Fruit fly (Drosophila melanogaster) whole organism: Measurements from ENCODE around the gene Doc2.

Experiments
- CG8478 ChIP-seq: fragments of >200 bp; optimal IDR thresholded peaks from 2 replicates; lab custom pipeline; 2018; ENCODE audit warnings: inconsistent platforms
- Dll ChIP-seq: fragments of >200 bp; optimal IDR thresholded peaks from 2 replicates; lab custom pipeline; 2017
- EcR ChIP-seq, 2 experiments: fragments of >200 bp; optimal IDR thresholded peaks; 2 replicates each; lab custom pipeline; 2017; ENCODE audit warnings: missing biosample characterization in 2 of 2, missing genetic modification characterization in 2 of 2, missing genetic modification reagents in 2 of 2
- pan ChIP-seq: fragments of >200 bp; optimal IDR thresholded peaks from 2 replicates; lab custom pipeline; 2017
- psq ChIP-seq: fragments of >200 bp; optimal IDR thresholded peaks from 2 replicates; lab custom pipeline; 2017
- usp ChIP-seq: fragments of >200 bp; optimal IDR thresholded peaks from 2 replicates; lab custom pipeline; 2017; ENCODE audit warnings: missing biosample characterization, missing genetic modification characterization, mixed read lengths

Doc2 gene

DNA sequence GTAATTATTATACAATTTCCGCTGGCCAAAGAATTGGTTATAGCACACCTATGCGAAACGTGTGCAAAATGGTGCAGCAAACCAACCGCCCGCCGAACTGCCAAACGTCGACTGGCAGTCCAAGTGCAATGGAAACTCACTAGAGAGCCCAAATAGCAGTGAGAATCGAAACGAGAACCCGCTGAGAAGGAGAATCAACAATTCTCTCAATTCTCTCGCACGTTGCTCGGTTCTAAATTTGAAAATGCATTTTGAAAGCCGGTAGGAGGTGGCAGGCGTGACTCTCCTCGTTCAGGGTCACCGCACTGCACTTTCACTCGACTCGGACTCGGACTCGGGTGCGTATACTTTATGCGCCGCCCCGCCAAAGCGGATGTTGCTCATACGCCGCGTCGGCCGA is 39.3 kb downstream of the Doc2 start, which contains the start of gene CG5644:
Gene CG5644, minus strand, starts transcription at position 101 of the 400 bp plus-strand sequence.
- TF ChIP-seq pan (lab: Kevin White, UChicago), result no peak
- no peak for TF ChIP-seq Dll (lab: Kevin White, UChicago)
- TF ChIP-seq EcR (GFP tag; optimal IDR thresholded peaks at IDR 0.05; lab: Kevin White, UChicago), result no peak
- TF ChIP-seq usp, result no peak
- no peak for TF ChIP-seq CG8478
- no peak for TF ChIP-seq psq (lab: Kevin White, UChicago)

DNA sequence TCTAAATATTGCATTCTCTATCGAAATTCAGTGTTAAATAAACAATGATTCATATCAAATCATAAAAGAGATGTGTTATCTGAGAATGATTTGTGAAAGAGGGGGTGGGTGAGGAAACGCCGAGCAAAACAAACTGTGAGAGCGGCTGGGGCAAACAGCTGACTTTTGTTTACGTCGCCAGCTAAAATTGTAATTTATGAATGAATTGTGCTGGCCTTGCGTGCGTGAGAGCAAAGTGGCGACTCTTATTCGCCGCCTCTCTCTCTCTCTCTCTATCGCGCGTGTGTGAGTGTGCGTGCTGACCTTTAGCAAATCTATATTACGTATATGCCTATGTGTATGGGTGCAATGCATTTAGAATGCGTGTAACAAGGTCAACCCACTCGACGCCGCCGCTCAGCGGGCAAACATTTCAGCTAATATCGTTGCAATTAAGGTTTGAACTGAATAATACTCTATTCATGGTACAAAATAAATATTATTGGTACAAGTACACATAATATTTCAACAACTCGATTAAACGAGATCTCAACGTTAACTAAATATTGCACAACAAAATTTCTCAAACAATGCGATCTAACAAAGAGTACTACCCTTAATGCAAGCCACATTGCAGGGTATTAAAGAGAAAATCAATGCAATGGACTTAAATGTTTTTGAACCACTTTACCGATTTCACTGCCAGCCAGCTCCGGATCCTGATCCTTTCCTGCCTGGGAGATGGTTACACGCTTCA is 40.2 kb downstream of the Doc2 start:
- TF ChIP-seq EcR (GFP tag; optimal IDR thresholded peaks at IDR 0.05; lab: Kevin White, UChicago), result no peak
- TF ChIP-seq CG8478, result no peak
- no peak for TF ChIP-seq usp
- peak; percentile 54 for TF ChIP-seq Dll (lab: Kevin White, UChicago)

DNA sequence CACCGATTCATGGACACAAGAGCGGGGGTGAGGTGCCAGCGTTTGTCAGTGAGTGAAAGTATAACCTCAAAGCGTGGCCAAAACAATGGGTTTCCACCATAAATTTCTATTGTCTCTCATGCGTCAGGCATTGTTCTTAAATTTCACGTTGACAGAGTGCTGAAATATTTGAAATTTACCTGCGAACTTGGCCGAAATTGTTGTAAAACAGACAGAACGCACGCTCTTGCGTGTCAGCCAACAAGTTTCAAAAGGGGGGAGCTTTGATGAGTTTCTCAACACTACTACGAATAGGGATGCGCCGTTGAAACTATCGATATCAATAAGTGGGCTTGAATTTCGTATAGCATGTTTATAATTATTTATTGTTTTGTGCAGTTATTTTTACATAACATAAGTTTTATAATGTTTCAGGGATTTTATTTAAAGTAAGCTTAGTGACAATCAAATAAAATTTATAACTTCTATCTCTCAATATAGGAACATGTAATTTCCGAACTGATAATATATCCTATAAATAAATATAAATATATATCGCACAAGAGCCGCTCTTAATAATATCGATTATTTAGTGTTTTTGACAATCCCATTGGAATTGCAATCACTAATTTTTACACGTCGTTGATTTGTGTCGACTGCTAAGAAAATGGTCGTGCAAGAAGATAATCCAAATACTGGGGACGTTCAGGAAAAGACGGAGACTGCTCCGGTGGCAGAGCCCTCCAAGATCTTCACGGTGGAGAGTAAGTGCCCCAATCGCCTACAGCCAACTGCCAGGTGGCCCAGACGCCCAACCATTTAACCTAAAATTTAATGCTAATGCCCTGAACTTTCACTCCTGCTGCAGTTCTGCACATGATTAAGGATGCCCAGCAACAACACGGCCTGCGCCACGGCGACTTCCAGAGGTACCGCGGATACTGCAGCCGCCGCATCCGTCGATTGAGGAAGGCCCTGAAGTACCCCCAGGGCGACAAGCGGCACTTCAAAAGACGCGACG is 44.3 kb downstream of the Doc2 start, which contains the start of the genes pix and Srp68:
Gene pix, minus strand, starts transcription at position 288 of the 1,000 bp plus-strand sequence.
Gene Srp68, plus strand, starts transcription at position 569 of the 1,000 bp plus-strand sequence.
- TF ChIP-seq usp, result no peak
- no peak for TF ChIP-seq Dll (lab: Kevin White, UChicago)
- TF ChIP-seq EcR (GFP tag; optimal IDR thresholded peaks at IDR 0.05; lab: Kevin White, UChicago), result no peak
- TF ChIP-seq pan (lab: Kevin White, UChicago), result no peak
- TF ChIP-seq CG8478, result no peak
- TF ChIP-seq psq (lab: Kevin White, UChicago), result no peak

DNA sequence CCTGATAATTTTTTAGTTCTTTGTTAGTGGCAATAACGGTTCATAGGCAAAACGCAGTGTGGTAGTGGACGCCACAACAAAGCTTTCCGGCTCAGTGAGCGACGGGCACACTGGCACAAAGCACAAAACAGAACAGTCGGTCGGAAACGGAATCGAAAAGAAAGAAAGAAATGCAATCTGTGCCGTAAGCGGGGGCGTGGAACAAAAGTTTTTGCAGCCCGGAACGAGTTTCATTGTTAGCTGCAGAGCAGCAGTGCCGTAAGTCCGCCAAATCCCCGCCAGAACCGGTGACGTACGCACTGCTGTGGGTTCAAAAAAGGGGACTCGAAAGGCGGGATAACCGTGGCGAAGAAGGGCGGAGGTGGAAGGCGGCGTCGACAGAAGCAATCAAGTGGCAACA is 50.6 kb downstream of the Doc2 start, which contains the start of gene CG5026:
Gene CG5026, plus strand, starts transcription at position 92 of the 400 bp plus-strand sequence.
- TF ChIP-seq CG8478 (no peak), Dll (lab: Kevin White, UChicago) (no peak), EcR (GFP tag; optimal IDR thresholded peaks at IDR 0.05; lab: Kevin White, UChicago) (no peak), psq (lab: Kevin White, UChicago) (no peak), usp (no peak), pan (lab: Kevin White, UChicago) (no peak)

DNA sequence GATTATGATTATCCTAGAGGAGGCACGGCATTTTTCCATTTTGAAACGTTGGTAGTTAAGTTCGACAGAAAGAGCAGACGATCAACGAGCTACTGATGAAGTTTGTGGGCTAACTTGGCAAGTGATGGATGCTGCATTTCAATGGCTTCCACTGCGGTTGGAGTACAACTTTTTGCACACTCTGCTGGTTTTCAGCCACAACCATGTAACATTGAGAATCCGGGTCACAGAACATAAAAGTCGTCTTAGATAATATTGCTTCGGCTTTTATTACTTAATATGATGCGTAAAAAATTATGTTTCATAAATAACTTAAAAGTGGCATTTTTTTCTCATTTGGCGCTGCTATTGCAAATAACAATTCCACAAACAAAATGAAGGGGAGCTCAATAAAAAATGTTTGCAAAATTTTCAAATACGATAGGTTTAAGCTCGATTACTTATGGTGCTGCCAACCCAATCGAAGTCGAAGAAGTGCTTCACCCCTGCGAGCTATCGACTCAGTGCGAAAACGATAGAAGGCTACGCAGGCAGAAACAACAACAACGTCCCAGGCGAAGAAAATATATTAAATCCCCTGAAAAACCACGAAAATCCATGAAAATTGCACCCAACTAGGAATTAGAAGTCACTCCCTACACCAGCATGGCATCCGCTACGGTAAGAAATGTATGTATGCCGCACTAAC is 52.6 kb downstream of the Doc2 start, which contains the start of the genes CG5653 and CG5021:
Gene CG5653, minus strand, starts transcription at position 51 of the 688 bp plus-strand sequence.
Gene CG5021, plus strand, starts transcription at position 506 of the 688 bp plus-strand sequence.
- TF ChIP-seq pan (lab: Kevin White, UChicago), result no peak
- no peak for TF ChIP-seq usp

DNA sequence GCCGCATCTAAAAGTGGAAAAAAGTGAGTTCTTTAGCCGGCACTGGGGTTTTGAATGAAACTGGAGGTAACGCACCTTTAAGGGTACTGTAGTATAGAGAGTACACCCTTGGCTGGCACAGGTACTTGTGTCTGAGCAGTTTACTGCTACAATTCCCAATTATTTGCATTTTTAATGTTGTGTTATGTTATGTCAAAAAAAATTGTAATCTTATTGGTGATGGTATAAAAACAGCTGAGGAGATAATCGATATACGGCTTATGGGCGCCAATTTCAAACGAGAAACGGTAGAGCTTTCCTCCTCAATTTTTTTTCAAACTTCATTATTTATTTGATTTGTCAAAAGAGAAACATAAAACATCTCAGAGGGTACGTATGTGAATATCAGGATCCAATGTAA is 54.6 kb downstream of the Doc2 start, which contains the start of gene ValRS-m:
Gene ValRS-m, minus strand, starts transcription at position 312 of the 400 bp plus-strand sequence.
- TF ChIP-seq Dll (lab: Kevin White, UChicago) (no peak), pan (lab: Kevin White, UChicago) (no peak), CG8478 (no peak), psq (lab: Kevin White, UChicago) (no peak), usp (no peak), EcR (GFP tag; optimal IDR thresholded peaks at IDR 0.05; lab: Kevin White, UChicago) (no peak)
